Fruit fly (Drosophila melanogaster) whole organism, embryonic: ENCODE measurements around the gene CG33108.

ENCODE experiments used
- Adf1 ChIP-seq: fragments of 200-800 bp; sonication (Bioruptor generic); IDR thresholded peaks from 2 replicates; pipeline ENCODE4 v1.3.6; 2022; ENCODE audit warnings: missing biosample characterization, missing genetic modification characterization
- Awh ChIP-seq: fragments of 200-800 bp; sonication (Bioruptor generic); IDR thresholded peaks from 2 replicates; pipeline ENCODE4, ENCODE4 v1.3.6; 2022; ENCODE audit warnings: missing biosample characterization, missing genetic modification characterization
- CG10543 ChIP-seq: fragments of 200-800 bp; sonication (Bioruptor generic); optimal IDR thresholded peaks from 3 replicates; lab custom pipeline; 2017; ENCODE audit warnings: missing biosample characterization, mild to moderate bottlenecking, missing genetic modification characterization, moderate library complexity
- CG11093 ChIP-seq: fragments of 200-800 bp; sonication (Bioruptor generic); IDR thresholded peaks from 3 replicates; pipeline ENCODE4 v1.3.6; 2022; ENCODE audit warnings: missing biosample characterization, missing genetic modification characterization
- CG12769 ChIP-seq: fragments of 200-800 bp; sonication (Bioruptor generic); optimal IDR thresholded peaks from 2 replicates; lab custom pipeline; 2019; ENCODE audit warnings: missing biosample characterization, mild to moderate bottlenecking, missing genetic modification characterization, moderate library complexity
- CG14441 ChIP-seq: fragments of 200-800 bp; sonication (Bioruptor generic); IDR thresholded peaks from 2 replicates; pipeline ENCODE4 v1.3.6; 2022; ENCODE audit warnings: missing biosample characterization, missing genetic modification characterization
- CG15269 ChIP-seq: fragments of 200-800 bp; sonication (Bioruptor generic); optimal IDR thresholded peaks from 2 replicates; lab custom pipeline; 2018; ENCODE audit warnings: missing biosample characterization, mild to moderate bottlenecking, missing genetic modification characterization, moderate library complexity
- CG17829 ChIP-seq: fragments of 200-800 bp; optimal IDR thresholded peaks from 2 replicates; lab custom pipeline; 2019; ENCODE audit warnings: missing biosample characterization, mild to moderate bottlenecking, missing genetic modification characterization, moderate library complexity
- CG1832 ChIP-seq: fragments of 200-800 bp; sonication (Bioruptor generic); optimal IDR thresholded peaks from 2 replicates; lab custom pipeline; 2017; ENCODE audit warnings: missing biosample characterization, mild to moderate bottlenecking, missing genetic modification characterization, inconsistent platforms
- CG3847 ChIP-seq: fragments of 200-800 bp; sonication (Bioruptor generic); IDR thresholded peaks from 2 replicates; pipeline ENCODE4 v1.3.6; 2022; ENCODE audit warnings: missing biosample characterization, missing genetic modification characterization
- CG4707 ChIP-seq: fragments of 200-800 bp; sonication (Bioruptor generic); optimal IDR thresholded peaks from 2 replicates; lab custom pipeline; 2018; ENCODE audit warnings: missing biosample characterization, mild to moderate bottlenecking, missing genetic modification characterization, moderate library complexity
- CG4730 ChIP-seq: fragments of 200-800 bp; sonication (Bioruptor generic); IDR thresholded peaks from 2 replicates; pipeline ENCODE4 v1.3.6; 2022; ENCODE audit warnings: missing biosample characterization, missing genetic modification characterization
- CG6175 ChIP-seq: fragments of 200-800 bp; sonication (Bioruptor generic); IDR thresholded peaks from 3 replicates; pipeline ENCODE4 v1.3.6; 2022; ENCODE audit warnings: missing biosample characterization, missing genetic modification characterization
- CG6813 ChIP-seq: fragments of 200-800 bp; sonication (Bioruptor generic); optimal IDR thresholded peaks from 2 replicates; lab custom pipeline; 2017; ENCODE audit warnings: missing biosample characterization, missing genetic modification characterization, mild to moderate bottlenecking, moderate library complexity, missing genetic modification reagents
- CG7271 ChIP-seq: fragments of 200-800 bp; sonication (Bioruptor generic); optimal IDR thresholded peaks from 2 replicates; lab custom pipeline; 2018; ENCODE audit warnings: missing biosample characterization, mild to moderate bottlenecking, missing genetic modification characterization, moderate library complexity
- CG7372 ChIP-seq: fragments of 200-800 bp; sonication (Bioruptor generic); IDR thresholded peaks from 2 replicates; pipeline ENCODE4 v1.3.6; 2022; ENCODE audit warnings: missing biosample characterization, missing genetic modification characterization
- CG8089 ChIP-seq: fragments of 200-800 bp; sonication (Bioruptor generic); optimal IDR thresholded peaks from 3 replicates; lab custom pipeline; 2016; ENCODE audit warnings: missing biosample characterization, missing genetic modification characterization
- CG9609 ChIP-seq: fragments of 200-800 bp; sonication (Bioruptor generic); optimal IDR thresholded peaks from 3 replicates; lab custom pipeline; 2016; ENCODE audit warnings: missing biosample characterization, missing genetic modification characterization
- Camta ChIP-seq: fragments of 200-800 bp; sonication (Bioruptor generic); optimal IDR thresholded peaks from 2 replicates; lab custom pipeline; 2016; ENCODE audit warnings: missing biosample characterization, missing genetic modification characterization
- CkIIα-i1 ChIP-seq: fragments of 200-800 bp; sonication (Bioruptor generic); IDR thresholded peaks from 2 replicates; pipeline ENCODE4 v1.3.6; 2022; ENCODE audit warnings: missing biosample characterization, missing genetic modification characterization
- D19B ChIP-seq: fragments of 200-800 bp; sonication (Bioruptor generic); optimal IDR thresholded peaks from 2 replicates; lab custom pipeline; 2017; ENCODE audit warnings: missing biosample characterization, mild to moderate bottlenecking, missing genetic modification characterization
- ERR ChIP-seq: fragments of 200-800 bp; sonication (Bioruptor generic); optimal IDR thresholded peaks from 2 replicates; lab custom pipeline; 2016; ENCODE audit warnings: missing biosample characterization, missing genetic modification characterization
- Fer2 ChIP-seq: fragments of 200-800 bp; sonication (Bioruptor generic); optimal IDR thresholded peaks from 2 replicates; lab custom pipeline; 2018; ENCODE audit warnings: missing biosample characterization, mild to moderate bottlenecking, missing genetic modification characterization, moderate library complexity
- GATAe ChIP-seq: fragments of 200-800 bp; sonication (Bioruptor generic); conservative IDR thresholded peaks from 2 replicates; pipeline ENCODE4 v1.3.6; 2022; ENCODE audit warnings: missing biosample characterization, missing genetic modification characterization
- Gsc ChIP-seq: fragments of 200-800 bp; sonication (Bioruptor generic); IDR thresholded peaks from 2 replicates; pipeline ENCODE4 v1.3.6; 2022; ENCODE audit warnings: missing biosample characterization, missing genetic modification characterization
- Hr3 ChIP-seq: fragments of 200-800 bp; sonication (Bioruptor generic); optimal IDR thresholded peaks from 3 replicates; lab custom pipeline; 2016; ENCODE audit warnings: missing biosample characterization, missing genetic modification characterization
- Jarid2 ChIP-seq: fragments of 200-800 bp; sonication (Bioruptor generic); optimal IDR thresholded peaks from 3 replicates; lab custom pipeline; 2017; ENCODE audit warnings: mild to moderate bottlenecking, missing biosample characterization, missing genetic modification reagents, missing genetic modification characterization
- Kr ChIP-seq: fragments of 200-800 bp; sonication (Bioruptor generic); optimal IDR thresholded peaks from 2 replicates; lab custom pipeline; 2017; ENCODE audit warnings: missing biosample characterization, mild to moderate bottlenecking, missing genetic modification characterization
- Mes4 ChIP-seq: fragments of 200-800 bp; sonication (Bioruptor generic); optimal IDR thresholded peaks from 2 replicates; lab custom pipeline; 2016; ENCODE audit warnings: missing biosample characterization, missing genetic modification characterization
- NK7.1 ChIP-seq: fragments of 200-800 bp; sonication (Bioruptor generic); optimal IDR thresholded peaks from 3 replicates; lab custom pipeline; 2016; ENCODE audit warnings: missing biosample characterization, missing genetic modification characterization
- Trl ChIP-seq, 3 experiments: fragments of >200 bp in 2 of 3; fragments of 200-800 bp in 1 of 3; sonication (Bioruptor generic) in 1 of 3; optimal IDR thresholded peaks; 2 replicates in 1 of 3; 3 replicates in 2 of 3; lab custom pipeline; 2016 to 2017; ENCODE audit warnings: missing biosample characterization in 1 of 3, missing genetic modification characterization in 1 of 3
- YL-1 ChIP-seq: fragments of 200-800 bp; sonication (Bioruptor generic); optimal IDR thresholded peaks from 3 replicates; lab custom pipeline; 2017; ENCODE audit warnings: missing biosample characterization, mild to moderate bottlenecking, missing genetic modification characterization
- ab ChIP-seq: fragments of 200-800 bp; sonication (Bioruptor generic); optimal IDR thresholded peaks from 2 replicates; lab custom pipeline; 2016; ENCODE audit warnings: missing biosample characterization, missing genetic modification characterization
- bsh ChIP-seq, 2 experiments: fragments of 200-800 bp; sonication (Bioruptor generic); optimal IDR thresholded peaks; 2 replicates each; lab custom pipeline; 2017 to 2018; ENCODE audit warnings: mild to moderate bottlenecking in 2 of 2, missing biosample characterization in 2 of 2, missing genetic modification characterization in 2 of 2, moderate library complexity in 1 of 2
- dimm ChIP-seq: fragments of 200-800 bp; sonication (Bioruptor generic); IDR thresholded peaks from 2 replicates; pipeline ENCODE4 v1.3.6; 2022; ENCODE audit warnings: missing biosample characterization, missing genetic modification characterization
- grn ChIP-seq: fragments of 200-800 bp; sonication (Bioruptor generic); optimal IDR thresholded peaks from 3 replicates; lab custom pipeline; 2017; ENCODE audit warnings: missing biosample characterization, missing genetic modification characterization
- lola ChIP-seq, 3 experiments: fragments of >200 bp in 2 of 3; fragments of 200-800 bp in 1 of 3; sonication (Bioruptor generic) in 1 of 3; optimal IDR thresholded peaks; 2 replicates each; lab custom pipeline; 2017 to 2019; ENCODE audit warnings: missing biosample characterization in 3 of 3, missing genetic modification characterization in 3 of 3, mild to moderate bottlenecking in 1 of 3, moderate library complexity in 1 of 3
- mam ChIP-seq: fragments of 200-800 bp; sonication (Bioruptor generic); optimal IDR thresholded peaks from 3 replicates; lab custom pipeline; 2016; ENCODE audit warnings: missing biosample characterization, missing genetic modification characterization
- mirr ChIP-seq: fragments of 200-800 bp; sonication (Bioruptor generic); optimal IDR thresholded peaks from 3 replicates; lab custom pipeline; 2018; ENCODE audit warnings: missing biosample characterization, mild to moderate bottlenecking, missing genetic modification characterization
- nom ChIP-seq: fragments of 200-800 bp; sonication (Bioruptor generic); optimal IDR thresholded peaks from 2 replicates; lab custom pipeline; 2017; ENCODE audit warnings: missing biosample characterization, missing genetic modification characterization, mild to moderate bottlenecking, moderate library complexity, missing genetic modification reagents
- oc ChIP-seq: fragments of 200-800 bp; sonication (Bioruptor generic); optimal IDR thresholded peaks from 2 replicates; lab custom pipeline; 2018; ENCODE audit warnings: missing biosample characterization, mild to moderate bottlenecking, missing genetic modification characterization, moderate library complexity
- pfk ChIP-seq: fragments of 200-800 bp; sonication (Bioruptor generic); optimal IDR thresholded peaks from 2 replicates; lab custom pipeline; 2018; ENCODE audit warnings: missing biosample characterization, mild to moderate bottlenecking, missing genetic modification characterization, moderate library complexity
- pzg ChIP-seq: fragments of 200-800 bp; sonication (Bioruptor generic); optimal IDR thresholded peaks from 3 replicates; lab custom pipeline; 2018; ENCODE audit warnings: missing biosample characterization, mild to moderate bottlenecking, missing genetic modification characterization, moderate library complexity
- ranshi ChIP-seq: fragments of 200-800 bp; sonication (Bioruptor generic); IDR thresholded peaks from 2 replicates; pipeline ENCODE4 v1.3.6; 2022; ENCODE audit warnings: missing biosample characterization, missing genetic modification characterization
- sc ChIP-seq, 3 experiments: fragments of >200 bp in 2 of 3; fragments of 200-800 bp in 1 of 3; sonication (Bioruptor generic) in 1 of 3; optimal IDR thresholded peaks; 2 replicates in 2 of 3; 3 replicates in 1 of 3; lab custom pipeline; 2017; ENCODE audit warnings: mild to moderate bottlenecking in 1 of 3, missing biosample characterization in 1 of 3, missing genetic modification characterization in 1 of 3, missing genetic modification reagents in 1 of 3
- sisA ChIP-seq: fragments of 200-800 bp; sonication (Bioruptor generic); IDR thresholded peaks from 2 replicates; pipeline ENCODE4 v1.3.6; 2022; ENCODE audit warnings: missing biosample characterization, missing genetic modification characterization
- tll ChIP-seq, 2 experiments: fragments of 200-800 bp in 1 of 2; fragments of >200 bp in 1 of 2; sonication (Bioruptor generic) in 1 of 2; optimal IDR thresholded peaks; 2 replicates each; lab custom pipeline; 2017 to 2019; ENCODE audit warnings: missing biosample characterization in 2 of 2, missing genetic modification characterization in 2 of 2, mild to moderate bottlenecking in 1 of 2, moderate library complexity in 1 of 2
- tup ChIP-seq: fragments of 200-800 bp; sonication (Bioruptor generic); optimal IDR thresholded peaks from 2 replicates; lab custom pipeline; 2016; ENCODE audit warnings: missing biosample characterization, mild to moderate bottlenecking, missing genetic modification characterization, moderate library complexity
- vvl ChIP-seq: fragments of 200-800 bp; sonication (Bioruptor generic); IDR thresholded peaks from 2 replicates; pipeline ENCODE4 v1.3.6; 2022; ENCODE audit warnings: missing biosample characterization, missing genetic modification characterization

CG33108 gene

dm6 chr3R:23986479-23986930 is 9.0 kb upstream of the CG33108 start, which contains the start of the genes CG13603 and CG5902 (continued):
- TF ChIP-seq lola (GFP tag; optimal IDR thresholded peaks at IDR 0.05; lab: Kevin White, UChicago) (no peak), CG15269 (tag; lab: Kevin White, UChicago) (no peak), Mes4 (GFP tag; lab: Kevin White, UChicago) (peak; percentile 3), ranshi (GFP tag; lab: Robert Waterston, UW) (0 out of 2 replicates have a peak, but pooled peaks have one; percentile 6), Gsc (GFP tag; lab: Robert Waterston, UW) (no peak), sisA (GFP tag; lab: Robert Waterston, UW) (no peak), CG17829 (tag; lab: Kevin White, UChicago) (peak; percentile 38), Adf1 (GFP tag; lab: Robert Waterston, UW) (no peak; the same call in 1 of the 2 replicates), Hr3 (GFP tag; lab: Kevin White, UChicago) (peak; percentile 4), CG4707 (GFP tag; lab: Kevin White, UChicago) (no peak), CG3847 (peak; percentile 67), Camta (GFP tag; lab: Kevin White, UChicago) (peak; percentile 64), tup (GFP tag; lab: Kevin White, UChicago) (no peak), vvl (GFP tag; lab: Robert Waterston, UW) (peak; percentile 65; the same call in 1 of the 2 replicates), mam (GFP tag; lab: Kevin White, UChicago) (peak; percentile 74), YL-1 (peak; percentile 97), pzg (GFP tag; lab: Kevin White, UChicago) (peak; percentile 86), Trl (optimal IDR thresholded peaks at IDR 0.05; lab: Kevin White, UChicago) (no peak), Trl (GFP tag; optimal IDR thresholded peaks at IDR 0.05; lab: Kevin White, UChicago) (peak; percentile 51), nom (peak; percentile 89), CG1832 (no peak), CkIIα-i1 (GFP tag; lab: Robert Waterston, UW) (no peak), sc (optimal IDR thresholded peaks at IDR 0.05; lab: Kevin White, UChicago) (no peak), sc (GFP tag; optimal IDR thresholded peaks at IDR 0.05; lab: Kevin White, UChicago) (no peak), GATAe (GFP tag; lab: Robert Waterston, UW) (no peak), Fer2 (no peak), CG7271 (tag; lab: Kevin White, UChicago) (no peak), oc (peak; percentile 34), CG14441 (GFP tag; lab: Robert Waterston, UW) (peak; percentile 30; the same call in 1 of the 2 replicates), tll (GFP tag; optimal IDR thresholded peaks at IDR 0.05; lab: Kevin White, UChicago) (no peak), CG6175 (GFP tag; lab: Robert Waterston, UW) (no peak), CG12769 (no peak), CG11093 (GFP tag; lab: Robert Waterston, UW) (no peak), Jarid2 (GFP tag; lab: Kevin White, UChicago) (no peak), pfk (GFP tag; lab: Kevin White, UChicago) (no peak), CG6813 (GFP tag; lab: Kevin White, UChicago) (no peak), CG4730 (GFP tag; lab: Robert Waterston, UW) (no peak), dimm (no peak), CG8089 (GFP tag; lab: Kevin White, UChicago) (peak; percentile 0), D19B (GFP tag; lab: Kevin White, UChicago) (no peak), ab (GFP tag; lab: Kevin White, UChicago) (no peak), grn (GFP tag; lab: Kevin White, UChicago) (no peak), NK7.1 (no peak), Awh (GFP tag; lab: Robert Waterston, UW) (no peak), mirr (no peak), ERR (GFP tag; lab: Kevin White, UChicago) (peak; percentile 78), Kr (no peak), bsh (GFP tag; optimal IDR thresholded peaks at IDR 0.05; lab: Kevin White, UChicago) (peak in 1 of 2 experiments; percentile 17), CG10543 (peak; percentile 32), CG7372 (no peak), CG9609 (GFP tag; lab: Kevin White, UChicago) (peak; percentile 38)
